Worm (Caenorhabditis elegans) whole organism, L4/young adult: ENCODE measurements around the gene nhr-216.

Experiments
- W03F9.2 ChIP-seq: fragments of 150-350 bp; optimal IDR thresholded peaks from 2 replicates; lab custom pipeline; 2014; ENCODE audit warnings: missing biosample characterization, missing genetic modification characterization
- dao-5 ChIP-seq: sonication (generic microtip); optimal IDR thresholded peaks from 2 replicates; lab custom pipeline; 2016; ENCODE audit warnings: missing genotype, missing genetic modification characterization, moderate library complexity, missing compliant biosample characterization
- him-1 ChIP-seq: sonication (generic microtip); optimal IDR thresholded peaks from 2 replicates; lab custom pipeline; 2016; ENCODE audit warnings: missing genotype, missing genetic modification reagents, missing genetic modification characterization, missing compliant biosample characterization

nhr-216 gene

DNA sequence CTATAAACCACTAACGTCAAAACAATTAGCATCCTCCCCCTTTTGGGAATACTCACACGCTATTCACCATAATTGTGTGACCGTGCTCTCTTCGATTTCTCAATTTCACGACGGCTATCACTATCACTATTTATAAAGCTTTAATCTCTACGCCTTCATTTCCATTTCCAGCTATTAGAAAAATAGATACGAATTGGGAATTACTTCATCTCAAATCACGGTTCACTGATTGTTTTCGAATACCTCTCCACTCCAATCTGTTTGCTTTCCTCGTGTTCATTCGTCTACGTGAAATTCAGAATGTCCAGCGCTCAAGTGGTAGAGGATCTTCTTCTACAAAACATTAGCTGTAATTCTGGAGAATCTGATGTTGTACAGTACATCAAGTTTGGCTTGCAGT is 21.8 kb downstream of the nhr-216 start, which contains the start of gene srg-29:
Gene srg-29 (plus strand): TSS at position 301 of the 400 bp plus-strand sequence.
- no peak for TF ChIP-seq W03F9.2
- TF ChIP-seq him-1: no peak
- no peak for TF ChIP-seq dao-5 (tag; lab: Kevin White, UChicago)

- TF ChIP-seq dao-5 (tag; lab: Kevin White, UChicago): no peak
- no peak for TF ChIP-seq W03F9.2
- no peak for TF ChIP-seq him-1
These were observed 24.1 kb downstream of the nhr-216 start, which contains the start of gene srg-28 for ce11 chrV:5334588-5334987. Gene srg-28 (plus strand): TSS chrV:5334888.

- TF ChIP-seq him-1 (no peak), dao-5 (tag; lab: Kevin White, UChicago) (no peak), W03F9.2 (no peak)
These were observed 27.7 kb downstream of the nhr-216 start, which contains the start of gene srg-26 for ce11 chrV:5330967-5331366. Gene srg-26 (plus strand): TSS chrV:5331267.

DNA sequence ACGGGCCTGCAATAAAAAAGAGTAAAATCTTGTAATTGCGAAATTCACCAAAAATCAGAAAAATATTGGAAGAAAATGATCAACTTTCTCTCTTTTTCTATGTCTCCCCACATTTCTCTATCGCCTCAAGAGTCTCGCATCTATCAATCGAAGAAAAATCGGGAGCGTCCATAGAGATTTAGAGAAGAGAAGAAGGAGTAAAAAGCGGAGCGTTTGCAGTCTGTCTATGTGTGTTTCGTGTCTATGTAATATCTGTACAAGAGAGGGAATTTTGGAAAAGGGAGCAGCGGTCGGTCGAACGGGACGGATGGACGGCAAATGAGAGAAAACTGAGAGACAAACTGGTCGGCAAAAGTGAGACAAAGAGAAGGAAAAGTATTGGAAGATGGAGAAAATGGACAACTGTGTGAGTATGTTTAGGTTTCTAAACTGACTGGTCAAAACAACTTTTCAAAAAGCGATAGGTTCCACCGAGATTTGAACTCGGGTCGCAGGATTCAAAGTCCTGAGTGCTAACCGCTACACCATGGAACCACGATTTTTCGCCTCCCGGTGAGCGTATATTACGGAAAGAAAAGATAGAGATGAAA is 28.9 kb downstream of the nhr-216 start:
- TF ChIP-seq W03F9.2: peak; percentile 56
- no peak for TF ChIP-seq him-1

ce11 chrV:5328314-5328713 is 30.4 kb downstream of the nhr-216 start, which contains the start of gene C10G8.8:
Gene C10G8.8 (minus strand): TSS chrV:5328414.
- TF ChIP-seq W03F9.2 (no peak), him-1 (no peak), dao-5 (tag; lab: Kevin White, UChicago) (no peak)

DNA sequence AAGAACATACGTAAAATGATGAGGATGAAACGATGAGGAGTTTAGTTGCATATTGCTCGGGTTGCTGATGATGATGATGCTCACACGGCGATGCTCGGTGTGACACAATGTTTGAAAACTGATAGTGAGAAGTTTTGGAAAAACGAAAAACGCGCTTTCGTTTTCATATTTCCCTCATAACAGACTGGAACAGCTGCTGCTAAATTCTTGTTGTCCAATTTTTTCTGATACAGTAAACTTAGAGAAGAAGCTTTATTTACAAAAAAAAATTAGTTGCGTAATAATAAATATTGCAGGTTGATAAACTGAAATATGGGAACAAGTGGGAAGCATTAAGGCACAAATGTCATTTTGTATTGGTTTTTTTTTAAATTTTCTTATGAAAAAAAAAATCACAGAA is 34.1 kb downstream of the nhr-216 start, which contains the start of gene ceh-33:
Gene ceh-33 (minus strand): TSS at position 101 of the 400 bp plus-strand sequence.
- no peak for TF ChIP-seq dao-5 (tag; lab: Kevin White, UChicago)
- no peak for TF ChIP-seq W03F9.2
- TF ChIP-seq him-1: no peak

DNA sequence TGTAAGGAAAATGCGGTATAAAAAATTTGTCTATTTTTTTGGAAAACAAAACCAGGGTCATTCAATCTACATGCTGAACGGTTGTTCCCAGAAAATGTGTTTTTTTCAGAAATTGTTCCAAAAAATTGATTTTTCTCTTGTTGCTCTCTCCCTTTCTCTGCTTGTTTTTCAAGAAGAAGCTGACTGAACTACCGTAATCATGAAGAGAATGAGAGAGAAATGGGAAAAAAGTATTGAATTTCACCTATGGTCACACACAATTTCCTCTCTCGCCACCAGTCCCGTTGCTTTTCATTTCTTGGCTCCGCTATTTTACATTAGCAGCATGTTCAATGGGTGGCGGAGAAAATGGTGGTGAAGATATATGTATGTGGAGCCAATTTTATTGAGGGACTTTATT is 35.9 kb downstream of the nhr-216 start:
- no peak for TF ChIP-seq him-1
- TF ChIP-seq W03F9.2: no peak
- no peak for TF ChIP-seq dao-5 (tag; lab: Kevin White, UChicago)

- TF ChIP-seq him-1 (no peak), dao-5 (tag; lab: Kevin White, UChicago) (no peak), W03F9.2 (no peak)
These were observed 39.2 kb downstream of the nhr-216 start, which contains the start of gene ceh-34 for ce11 chrV:5319477-5319876. Gene ceh-34 (minus strand): TSS chrV:5319577.

- TF ChIP-seq W03F9.2 (no peak), dao-5 (tag; lab: Kevin White, UChicago) (no peak), him-1 (no peak)
These were observed 40.3 kb downstream of the nhr-216 start for ce11 chrV:5318349-5318748.

- TF ChIP-seq W03F9.2 (no peak), him-1 (no peak), dao-5 (tag; lab: Kevin White, UChicago) (no peak)
These were observed 44.6 kb downstream of the nhr-216 start, which contains the start of gene C10G8.2 for ce11 chrV:5314104-5314503. Gene C10G8.2 (plus strand): TSS chrV:5314404.

ce11 chrV:5312453-5312852 is 46.2 kb downstream of the nhr-216 start, which contains the start of gene C10G8.3:
Gene C10G8.3 (plus strand): TSS chrV:5312753.
- TF ChIP-seq W03F9.2: no peak
- no peak for TF ChIP-seq dao-5 (tag; lab: Kevin White, UChicago)
- no peak for TF ChIP-seq him-1

ce11 chrV:5311635-5312034 is 47.0 kb downstream of the nhr-216 start, which contains the start of gene C10G8.4:
Gene C10G8.4 (plus strand): TSS chrV:5311935.
- TF ChIP-seq dao-5 (tag; lab: Kevin White, UChicago) (no peak), W03F9.2 (no peak), him-1 (no peak)

ce11 chrV:5304366-5304765 is 54.3 kb downstream of the nhr-216 start:
- TF ChIP-seq dao-5 (tag; lab: Kevin White, UChicago): no peak
